Fruit fly (Drosophila melanogaster) whole organism, adult: Measurements from ENCODE around the gene CG6839.
A peak's percentile ranks its signal among the peaks of the same experiment; 100 is the strongest.

Source experiments
- CG11617 ChIP-seq: fragments of 200-800 bp; sonication (Bioruptor generic); optimal IDR thresholded peaks from 2 replicates; lab custom pipeline; 2017; ENCODE audit warnings: mild to moderate bottlenecking, missing biosample characterization, missing genetic modification reagents, missing genetic modification characterization
- CG12768 ChIP-seq: fragments of 200-800 bp; sonication (Bioruptor generic); optimal IDR thresholded peaks from 2 replicates; lab custom pipeline; 2017; ENCODE audit warnings: missing biosample characterization, missing genetic modification characterization, mild to moderate bottlenecking, moderate library complexity, missing genetic modification reagents
- CG14711 ChIP-seq: fragments of 200-800 bp; sonication (Bioruptor generic); optimal IDR thresholded peaks from 2 replicates; lab custom pipeline; 2018; ENCODE audit warnings: missing biosample characterization, mild to moderate bottlenecking, missing genetic modification characterization, moderate library complexity
- CG1620 ChIP-seq: fragments of 200-800 bp; sonication (Bioruptor generic); optimal IDR thresholded peaks from 2 replicates; lab custom pipeline; 2016; ENCODE audit warnings: missing biosample characterization, missing genetic modification characterization
- CG33017 ChIP-seq: fragments of 200-800 bp; sonication (Bioruptor generic); optimal IDR thresholded peaks from 2 replicates; lab custom pipeline; 2018; ENCODE audit warnings: missing biosample characterization, mild to moderate bottlenecking, missing genetic modification characterization, moderate library complexity
- CG5204 ChIP-seq: fragments of 200-800 bp; sonication (Bioruptor generic); optimal IDR thresholded peaks from 2 replicates; lab custom pipeline; 2016; ENCODE audit warnings: missing biosample characterization, missing genetic modification characterization
- CG7045 ChIP-seq: fragments of 200-800 bp; sonication (Bioruptor generic); optimal IDR thresholded peaks from 2 replicates; lab custom pipeline; 2017; ENCODE audit warnings: missing biosample characterization, mild to moderate bottlenecking, missing genetic modification characterization
- CG7101 ChIP-seq: fragments of 200-800 bp; sonication (Bioruptor generic); optimal IDR thresholded peaks from 2 replicates; lab custom pipeline; 2018; ENCODE audit warnings: missing biosample characterization, mild to moderate bottlenecking, missing genetic modification characterization, moderate library complexity
- Clk ChIP-seq: fragments of 200-800 bp; sonication (Bioruptor generic); optimal IDR thresholded peaks from 2 replicates; lab custom pipeline; 2017; ENCODE audit warnings: missing biosample characterization, missing genetic modification characterization
- Crg-1 ChIP-seq: fragments of 200-800 bp; sonication (Bioruptor generic); optimal IDR thresholded peaks from 2 replicates; lab custom pipeline; 2016; ENCODE audit warnings: missing biosample characterization, missing genetic modification characterization
- Hr96 ChIP-seq: fragments of 200-800 bp; sonication (Bioruptor generic); optimal IDR thresholded peaks from 2 replicates; lab custom pipeline; 2016; ENCODE audit warnings: missing biosample characterization, missing genetic modification characterization
- Mnt ChIP-seq: fragments of 200-800 bp; sonication (Bioruptor generic); optimal IDR thresholded peaks from 2 replicates; lab custom pipeline; 2016; ENCODE audit warnings: missing biosample characterization, mild to moderate bottlenecking, missing genetic modification characterization
- bab1 ChIP-seq: fragments of 200-800 bp; sonication (Bioruptor generic); optimal IDR thresholded peaks from 3 replicates; lab custom pipeline; 2019; ENCODE audit warnings: missing biosample characterization, mild to moderate bottlenecking, missing genetic modification characterization, moderate library complexity
- cic ChIP-seq: fragments of 200-800 bp; sonication (Bioruptor generic); optimal IDR thresholded peaks from 2 replicates; lab custom pipeline; 2017; ENCODE audit warnings: missing biosample characterization, mild to moderate bottlenecking, missing genetic modification characterization, moderate library complexity
- cnc ChIP-seq, 2 experiments: fragments of >200 bp; optimal IDR thresholded peaks; 2 replicates each; lab custom pipeline; 2017
- kay ChIP-seq: fragments of 200-800 bp; sonication (Bioruptor generic); peaks from one replicate; lab custom pipeline; 2016; ENCODE audit warnings: missing biosample characterization, missing genetic modification characterization, borderline replicate concordance
- ovo ChIP-seq: fragments of 200-800 bp; sonication (Bioruptor generic); optimal IDR thresholded peaks from 2 replicates; lab custom pipeline; 2016; ENCODE audit warnings: missing biosample characterization, missing genetic modification characterization
- pad ChIP-seq: fragments of 200-800 bp; sonication (Bioruptor generic); optimal IDR thresholded peaks from 3 replicates; lab custom pipeline; 2017; ENCODE audit warnings: missing biosample characterization, missing genetic modification characterization, mild to moderate bottlenecking, moderate library complexity, missing genetic modification reagents
- tj ChIP-seq: fragments of 200-800 bp; sonication (Bioruptor generic); optimal IDR thresholded peaks from 3 replicates; lab custom pipeline; 2017; ENCODE audit warnings: missing biosample characterization, mild to moderate bottlenecking, missing genetic modification characterization, moderate library complexity
- toe ChIP-seq: fragments of 200-800 bp; sonication (Bioruptor generic); optimal IDR thresholded peaks from 2 replicates; lab custom pipeline; 2016; ENCODE audit warnings: missing biosample characterization, missing genetic modification characterization

The CG6839 gene

dm6 chr3L:18897459-18898085, 19.8 kb upstream of the CG6839 start:
- TF ChIP-seq CG14711 (tag; lab: Kevin White, UChicago): no peak
- peak; percentile 95 for TF ChIP-seq tj
- no peak for TF ChIP-seq Hr96 (GFP tag; lab: Kevin White, UChicago)
- peak; percentile 49 for TF ChIP-seq cic (GFP tag; lab: Kevin White, UChicago)
- TF ChIP-seq pad (GFP tag; lab: Kevin White, UChicago): peak; percentile 31
- TF ChIP-seq toe: no peak
- TF ChIP-seq CG7101 (tag; lab: Kevin White, UChicago): no peak

dm6 chr3L:18898086-18898470, 19.3 kb upstream of the CG6839 start, which contains the start of gene CG3902:
TSS of gene CG3902 (minus strand) at chr3L:18898293.
- TF ChIP-seq Clk (GFP tag; lab: Kevin White, UChicago): no peak
- TF ChIP-seq CG11617: no peak
- TF ChIP-seq Hr96 (GFP tag; lab: Kevin White, UChicago): peak; percentile 29
- peak; percentile 45 for TF ChIP-seq Crg-1 (GFP tag; lab: Kevin White, UChicago)
- TF ChIP-seq CG7045 (GFP tag; lab: Kevin White, UChicago): no peak
- peak; percentile 45 for TF ChIP-seq CG7101 (tag; lab: Kevin White, UChicago)
- peak; percentile 2 for TF ChIP-seq toe
- peak; percentile 61 for TF ChIP-seq cic (GFP tag; lab: Kevin White, UChicago)
- TF ChIP-seq bab1 (GFP tag; lab: Kevin White, UChicago): peak; percentile 54
- TF ChIP-seq Mnt: peak; percentile 85
- peak; percentile 3 for TF ChIP-seq pad (GFP tag; lab: Kevin White, UChicago)
- peak; percentile 72 for TF ChIP-seq CG33017 (tag; lab: Kevin White, UChicago)

- peak; percentile 65 for TF ChIP-seq CG7045 (GFP tag; lab: Kevin White, UChicago)
- TF ChIP-seq Hr96 (GFP tag; lab: Kevin White, UChicago): peak; percentile 89
- no peak for TF ChIP-seq CG5204
- peak; percentile 59 for TF ChIP-seq CG12768
- TF ChIP-seq Mnt: peak; percentile 83
- TF ChIP-seq CG11617: peak; percentile 86
- peak; percentile 93 for TF ChIP-seq CG1620 (GFP tag; lab: Kevin White, UChicago)
- TF ChIP-seq CG33017 (tag; lab: Kevin White, UChicago): peak; percentile 62
- TF ChIP-seq kay (GFP tag; lab: Kevin White, UChicago): no peak
- peak; percentile 48 for TF ChIP-seq CG14711 (tag; lab: Kevin White, UChicago)
- peak; percentile 25 for TF ChIP-seq cic (GFP tag; lab: Kevin White, UChicago)
- peak; percentile 94 for TF ChIP-seq toe
- peak; percentile 81 for TF ChIP-seq ovo
- peak; percentile 87 for TF ChIP-seq Crg-1 (GFP tag; lab: Kevin White, UChicago)
- peak; percentile 84 for TF ChIP-seq CG7101 (tag; lab: Kevin White, UChicago)
- TF ChIP-seq tj: peak; percentile 64
- TF ChIP-seq cnc (optimal IDR thresholded peaks at IDR 0.05; lab: Kevin White, UChicago): no peak
- TF ChIP-seq pad (GFP tag; lab: Kevin White, UChicago): peak; percentile 63
- TF ChIP-seq bab1 (GFP tag; lab: Kevin White, UChicago): peak; percentile 78
- TF ChIP-seq Clk (GFP tag; lab: Kevin White, UChicago): peak; percentile 61
These were observed 18.6 kb upstream of the CG6839 start, which contains the start of gene RpL26 for dm6 chr3L:18898770-18899278. TSS of gene RpL26 (plus strand) at chr3L:18898875.

dm6 chr3L:18901411-18901810, 16.0 kb upstream of the CG6839 start, which contains the start of the genes arx and CG6843:
TSS of gene arx (minus strand) at chr3L:18901554.
TSS of gene CG6843 (plus strand) at chr3L:18901594.
- TF ChIP-seq kay (GFP tag; lab: Kevin White, UChicago) (no peak), CG1620 (GFP tag; lab: Kevin White, UChicago) (peak; percentile 9), cnc (optimal IDR thresholded peaks at IDR 0.05; lab: Kevin White, UChicago) (no peak), CG7101 (tag; lab: Kevin White, UChicago) (no peak), bab1 (GFP tag; lab: Kevin White, UChicago) (peak; percentile 64)

- TF ChIP-seq tj (peak; percentile 12), kay (GFP tag; lab: Kevin White, UChicago) (no peak)
These were observed 12.4 kb upstream of the CG6839 start, which contains the start of the genes CSN1b and Prp6 for dm6 chr3L:18904772-18905601. TSS of gene CSN1b (minus strand) at chr3L:18904930. TSS of gene Prp6 (plus strand) at chr3L:18905372.

- TF ChIP-seq toe (no peak), Clk (GFP tag; lab: Kevin White, UChicago) (no peak), CG14711 (tag; lab: Kevin White, UChicago) (no peak), CG11617 (no peak), CG5204 (no peak), pad (GFP tag; lab: Kevin White, UChicago) (no peak), CG7045 (GFP tag; lab: Kevin White, UChicago) (no peak), kay (GFP tag; lab: Kevin White, UChicago) (no peak), Mnt (no peak), cic (GFP tag; lab: Kevin White, UChicago) (no peak), CG7101 (tag; lab: Kevin White, UChicago) (no peak), Hr96 (GFP tag; lab: Kevin White, UChicago) (no peak), bab1 (GFP tag; lab: Kevin White, UChicago) (no peak), tj (no peak), CG12768 (no peak), CG1620 (GFP tag; lab: Kevin White, UChicago) (no peak), cnc (optimal IDR thresholded peaks at IDR 0.05; lab: Kevin White, UChicago) (no peak)
These were observed 6.3 kb upstream of the CG6839 start, which contains the start of gene Ir75d for dm6 chr3L:18911082-18911481. TSS of gene Ir75d (minus strand) at chr3L:18911182.
